Fruit fly (Drosophila melanogaster) whole organism, adult: Measurements from ENCODE around the gene CG8188.

Source experiments
- CG1620 ChIP-seq: fragments of 200-800 bp; sonication (Bioruptor generic); optimal IDR thresholded peaks from 2 replicates; lab custom pipeline; 2016; ENCODE audit warnings: missing biosample characterization, missing genetic modification characterization
- CG7045 ChIP-seq: fragments of 200-800 bp; sonication (Bioruptor generic); optimal IDR thresholded peaks from 2 replicates; lab custom pipeline; 2017; ENCODE audit warnings: missing biosample characterization, mild to moderate bottlenecking, missing genetic modification characterization
- Clk ChIP-seq: fragments of 200-800 bp; sonication (Bioruptor generic); optimal IDR thresholded peaks from 2 replicates; lab custom pipeline; 2017; ENCODE audit warnings: missing biosample characterization, missing genetic modification characterization
- Crg-1 ChIP-seq: fragments of 200-800 bp; sonication (Bioruptor generic); optimal IDR thresholded peaks from 2 replicates; lab custom pipeline; 2016; ENCODE audit warnings: missing biosample characterization, missing genetic modification characterization
- Hr96 ChIP-seq: fragments of 200-800 bp; sonication (Bioruptor generic); optimal IDR thresholded peaks from 2 replicates; lab custom pipeline; 2016; ENCODE audit warnings: missing biosample characterization, missing genetic modification characterization
- Mnt ChIP-seq: fragments of 200-800 bp; sonication (Bioruptor generic); optimal IDR thresholded peaks from 2 replicates; lab custom pipeline; 2016; ENCODE audit warnings: missing biosample characterization, mild to moderate bottlenecking, missing genetic modification characterization
- cnc ChIP-seq, 2 experiments: fragments of >200 bp; optimal IDR thresholded peaks; 2 replicates each; lab custom pipeline; 2017
- kay ChIP-seq: fragments of 200-800 bp; sonication (Bioruptor generic); peaks from one replicate; lab custom pipeline; 2016; ENCODE audit warnings: missing biosample characterization, missing genetic modification characterization, borderline replicate concordance
- ovo ChIP-seq: fragments of 200-800 bp; sonication (Bioruptor generic); optimal IDR thresholded peaks from 2 replicates; lab custom pipeline; 2016; ENCODE audit warnings: missing biosample characterization, missing genetic modification characterization

- TF ChIP-seq ovo (GFP tag; lab: Kevin White, UChicago) (no peak), CG7045 (GFP tag; lab: Kevin White, UChicago) (no peak), Mnt (GFP tag; lab: Kevin White, UChicago) (no peak), Clk (GFP tag; lab: Kevin White, UChicago) (no peak), CG1620 (GFP tag; lab: Kevin White, UChicago) (no peak), kay (no peak), cnc (optimal IDR thresholded peaks at IDR 0.05; lab: Kevin White, UChicago) (no peak), Crg-1 (GFP tag; lab: Kevin White, UChicago) (no peak), Hr96 (GFP tag; lab: Kevin White, UChicago) (no peak)
Observed at dm6 chrX:17656501-17656900, 46.3 kb downstream of the CG8188 start, which contains the start of gene IntS2.
